Worm (Caenorhabditis elegans) whole organism, L2 larva: Measurements from ENCODE around the gene clec-7.

Experiments
- egl-27 ChIP-seq: sonication (generic microtip); optimal IDR thresholded peaks from 3 replicates; lab custom pipeline; 2017; ENCODE audit warnings: missing biosample characterization, missing genetic modification reagents, missing genetic modification characterization
- snpc-4 ChIP-seq: fragments of 150-350 bp; optimal IDR thresholded peaks from 2 replicates; lab custom pipeline; 2014; ENCODE audit warnings: missing biosample characterization, missing genetic modification characterization

DNA sequence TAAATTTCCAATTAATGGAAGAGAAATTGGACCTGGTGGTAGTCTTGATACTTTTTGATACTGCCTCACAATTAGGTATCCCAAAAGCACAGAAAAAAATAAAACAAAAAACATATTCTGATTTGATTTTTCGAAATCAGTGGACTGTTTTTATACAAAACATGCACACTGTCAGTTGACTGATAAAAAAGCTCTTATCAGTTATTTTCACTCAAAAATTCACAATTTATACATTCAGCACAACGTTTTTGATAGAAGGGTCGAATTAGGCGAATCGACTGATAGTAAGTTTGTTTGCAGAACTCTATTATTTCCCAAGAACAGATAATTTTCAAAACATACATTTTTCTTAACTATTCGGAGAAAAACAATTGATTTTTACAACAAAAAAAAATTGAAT lies 35.9 kb downstream of the clec-7 start, which contains the start of gene cyp-35A2:
- TF ChIP-seq egl-27 (tag; lab: Kevin White, UChicago) (no peak), snpc-4 (tag; lab: Kevin White, UChicago) (no peak)
